Worm (Caenorhabditis elegans): ENCODE measurements around the gene ZK1073.2.

- no peak for TF ChIP-seq dao-5 (tag; optimal IDR thresholded peaks at IDR 0.05)
- TF ChIP-seq him-1 (tag; optimal IDR thresholded peaks at IDR 0.05) = no peak
- TF ChIP-seq W03F9.2 (tag; optimal IDR thresholded peaks at IDR 0.05) = no peak
Measured at ce11 chrX:16140822-16141221, 37.3 kb downstream of the ZK1073.2 start.

Data from whole organism, L4/young adult.